Fruit fly (Drosophila melanogaster) whole organism, embryonic: ENCODE data around the gene CG42538.
A peak's percentile ranks its signal among the peaks of the same experiment; 100 is the strongest.

ENCODE experiments used
- CG10431 ChIP-seq: fragments of 200-800 bp; sonication (Bioruptor generic); optimal IDR thresholded peaks from 3 replicates; lab custom pipeline; 2018; ENCODE audit warnings: missing biosample characterization, mild to moderate bottlenecking, missing genetic modification characterization
- CG11560 ChIP-seq: fragments of 200-800 bp; sonication (Bioruptor generic); IDR thresholded peaks from 3 replicates; pipeline ENCODE4 v1.3.6; 2022; ENCODE audit warnings: missing biosample characterization, missing genetic modification characterization
- CG12942 ChIP-seq: fragments of 200-800 bp; sonication (Bioruptor generic); optimal IDR thresholded peaks from 3 replicates; lab custom pipeline; 2016; ENCODE audit warnings: missing biosample characterization, missing genetic modification characterization
- CG16863 ChIP-seq: fragments of 200-800 bp; sonication (Bioruptor generic); optimal IDR thresholded peaks from 3 replicates; lab custom pipeline; 2016; ENCODE audit warnings: missing biosample characterization, missing genetic modification characterization
- CG18011 ChIP-seq: fragments of 200-800 bp; sonication (Bioruptor generic); optimal IDR thresholded peaks from 2 replicates; lab custom pipeline; 2017; ENCODE audit warnings: missing biosample characterization, missing genetic modification characterization, mild to moderate bottlenecking, moderate library complexity, missing genotype
- CG32767 ChIP-seq: fragments of 200-800 bp; sonication (Bioruptor generic); IDR thresholded peaks from 2 replicates; pipeline ENCODE4 v1.3.6; 2022; ENCODE audit warnings: missing biosample characterization, missing genetic modification characterization
- CG3995 ChIP-seq: fragments of 200-800 bp; sonication (Bioruptor generic); optimal IDR thresholded peaks from 3 replicates; lab custom pipeline; 2016; ENCODE audit warnings: missing biosample characterization, missing genetic modification characterization
- CG43689 ChIP-seq: fragments of 200-800 bp; sonication (Bioruptor generic); IDR thresholded peaks from 2 replicates; pipeline ENCODE4 v1.3.6; 2022; ENCODE audit warnings: missing biosample characterization, missing genetic modification characterization
- CG6272 ChIP-seq: fragments of 200-800 bp; sonication (Bioruptor generic); IDR thresholded peaks from 2 replicates; pipeline ENCODE4 v1.3.6; 2022; ENCODE audit warnings: missing biosample characterization, missing genetic modification characterization
- CG6854 ChIP-seq: fragments of 200-800 bp; sonication (Bioruptor generic); optimal IDR thresholded peaks from 3 replicates; lab custom pipeline; 2017; ENCODE audit warnings: missing biosample characterization, mild to moderate bottlenecking, missing genetic modification characterization
- CG8924 ChIP-seq: fragments of 200-800 bp; optimal IDR thresholded peaks from 3 replicates; lab custom pipeline; 2019; ENCODE audit warnings: missing biosample characterization, mild to moderate bottlenecking, missing genetic modification characterization, moderate library complexity
- D19A ChIP-seq: fragments of 200-800 bp; optimal IDR thresholded peaks from 3 replicates; lab custom pipeline; 2019; ENCODE audit warnings: missing biosample characterization, mild to moderate bottlenecking, missing genetic modification characterization, moderate library complexity
- Eip74EF ChIP-seq, 2 experiments: fragments of 200-800 bp in 1 of 2; fragments of >200 bp in 1 of 2; sonication (Bioruptor generic) in 1 of 2; optimal IDR thresholded peaks; 2 replicates each; lab custom pipeline; 2017 to 2019; ENCODE audit warnings: missing biosample characterization in 2 of 2, missing genetic modification characterization in 2 of 2, mild to moderate bottlenecking in 1 of 2, moderate library complexity in 1 of 2
- Fer1 ChIP-seq: fragments of 200-800 bp; sonication (Bioruptor generic); optimal IDR thresholded peaks from 2 replicates; lab custom pipeline; 2017; ENCODE audit warnings: missing biosample characterization, mild to moderate bottlenecking, missing genetic modification characterization
- Hey ChIP-seq: fragments of 200-800 bp; sonication (Bioruptor generic); optimal IDR thresholded peaks from 3 replicates; lab custom pipeline; 2018; ENCODE audit warnings: missing biosample characterization, mild to moderate bottlenecking, missing genetic modification characterization
- Hr39 ChIP-seq: fragments of >200 bp; optimal IDR thresholded peaks from 2 replicates; lab custom pipeline; 2017
- Kr ChIP-seq: fragments of 200-800 bp; sonication (Bioruptor generic); optimal IDR thresholded peaks from 2 replicates; lab custom pipeline; 2017; ENCODE audit warnings: missing biosample characterization, mild to moderate bottlenecking, missing genetic modification characterization
- Meics ChIP-seq: fragments of 200-800 bp; sonication (Bioruptor generic); optimal IDR thresholded peaks from 2 replicates; lab custom pipeline; 2017; ENCODE audit warnings: missing biosample characterization, mild to moderate bottlenecking, missing genetic modification characterization
- Nf-YA ChIP-seq: fragments of 200-800 bp; sonication (Bioruptor generic); IDR thresholded peaks from 2 replicates; pipeline ENCODE4 v1.3.6; 2022; ENCODE audit warnings: missing biosample characterization, missing genetic modification characterization
- PHDP ChIP-seq: fragments of 200-800 bp; sonication (Bioruptor generic); optimal IDR thresholded peaks from 3 replicates; lab custom pipeline; 2018; ENCODE audit warnings: missing biosample characterization, mild to moderate bottlenecking, missing genetic modification characterization, moderate library complexity
- Poxn ChIP-seq: fragments of 200-800 bp; sonication (Bioruptor generic); IDR thresholded peaks from 2 replicates; pipeline ENCODE4 v1.3.6; 2022; ENCODE audit warnings: missing biosample characterization, missing genetic modification characterization
- Scr ChIP-seq: fragments of 200-800 bp; sonication (Bioruptor generic); IDR thresholded peaks from 2 replicates; pipeline ENCODE4 v1.3.6; 2022; ENCODE audit warnings: missing biosample characterization, missing genetic modification characterization; ENCODE audit not compliant: partially characterized antibody
- Trl ChIP-seq, 3 experiments: fragments of >200 bp in 2 of 3; fragments of 200-800 bp in 1 of 3; sonication (Bioruptor generic) in 1 of 3; optimal IDR thresholded peaks; 2 replicates in 1 of 3; 3 replicates in 2 of 3; lab custom pipeline; 2016 to 2017; ENCODE audit warnings: missing biosample characterization in 1 of 3, missing genetic modification characterization in 1 of 3
- Xbp1 ChIP-seq: fragments of 200-800 bp; sonication (Bioruptor generic); optimal IDR thresholded peaks from 3 replicates; lab custom pipeline; 2016; ENCODE audit warnings: missing biosample characterization, mild to moderate bottlenecking, missing genetic modification characterization
- Xrp1 ChIP-seq: fragments of 200-800 bp; sonication (Bioruptor generic); IDR thresholded peaks from 2 replicates; pipeline ENCODE4 v1.3.6; 2022; ENCODE audit warnings: missing biosample characterization, missing genetic modification characterization
- ac ChIP-seq: fragments of 200-800 bp; sonication (Bioruptor generic); optimal IDR thresholded peaks from 3 replicates; lab custom pipeline; 2017; ENCODE audit warnings: missing biosample characterization, mild to moderate bottlenecking, missing genetic modification characterization
- az2 ChIP-seq: fragments of 200-800 bp; sonication (Bioruptor generic); optimal IDR thresholded peaks from 3 replicates; lab custom pipeline; 2016; ENCODE audit warnings: missing biosample characterization, missing genetic modification characterization
- btn ChIP-seq: fragments of 200-800 bp; sonication (Bioruptor generic); optimal IDR thresholded peaks from 2 replicates; lab custom pipeline; 2016; ENCODE audit warnings: missing biosample characterization, missing genetic modification characterization
- dan ChIP-seq: fragments of 200-800 bp; sonication (Bioruptor generic); IDR thresholded peaks from 2 replicates; pipeline ENCODE4 v1.3.6; 2022; ENCODE audit warnings: missing biosample characterization, missing genetic modification characterization
- dmrt11E ChIP-seq: fragments of 200-800 bp; sonication (Bioruptor generic); optimal IDR thresholded peaks from 3 replicates; lab custom pipeline; 2018; ENCODE audit warnings: missing biosample characterization, mild to moderate bottlenecking, missing genetic modification characterization, moderate library complexity
- dpn ChIP-seq, 2 experiments: fragments of 200-800 bp; sonication (Bioruptor generic); optimal IDR thresholded peaks; 3 replicates each; lab custom pipeline; 2016; ENCODE audit warnings: missing biosample characterization in 2 of 2, missing genetic modification characterization in 2 of 2
- ewg ChIP-seq: fragments of 200-800 bp; sonication (Bioruptor generic); optimal IDR thresholded peaks from 3 replicates; lab custom pipeline; 2017; ENCODE audit warnings: mild to moderate bottlenecking, missing biosample characterization, missing genetic modification reagents, missing genetic modification characterization
- gro ChIP-seq: fragments of 200-800 bp; sonication (Bioruptor generic); optimal IDR thresholded peaks from 2 replicates; lab custom pipeline; 2016; ENCODE audit warnings: missing biosample characterization, missing genetic modification characterization
- h ChIP-seq: fragments of >200 bp; optimal IDR thresholded peaks from 2 replicates; lab custom pipeline; 2017
- hbn ChIP-seq: fragments of 200-800 bp; sonication (Bioruptor generic); IDR thresholded peaks from 2 replicates; pipeline ENCODE4 v1.3.6; 2022; ENCODE audit warnings: missing biosample characterization, missing genetic modification characterization; ENCODE audit not compliant: partially characterized antibody
- kay ChIP-seq: fragments of 200-800 bp; sonication (Bioruptor generic); optimal IDR thresholded peaks from 2 replicates; lab custom pipeline; 2016; ENCODE audit warnings: missing biosample characterization, missing genetic modification characterization
- mld ChIP-seq: fragments of 200-800 bp; sonication (Bioruptor generic); IDR thresholded peaks from 3 replicates; pipeline ENCODE4 v1.3.6; 2022; ENCODE audit warnings: missing biosample characterization, missing genetic modification characterization; ENCODE audit not compliant: partially characterized antibody
- nerfin-2 ChIP-seq: fragments of 200-800 bp; sonication (Bioruptor generic); IDR thresholded peaks from 2 replicates; pipeline ENCODE4 v1.3.6; 2022; ENCODE audit warnings: missing biosample characterization, missing genetic modification characterization; ENCODE audit not compliant: partially characterized antibody
- pan ChIP-seq, 4 experiments: fragments of >200 bp in 3 of 4; fragments of 200-800 bp in 1 of 4; sonication (Bioruptor generic) in 1 of 4; optimal IDR thresholded peaks in 3 of 4; IDR thresholded peaks in 1 of 4; 2 replicates each; pipeline versions ENCODE4 v1.3.6 to Lab custom; 2017 to 2022; ENCODE audit warnings: missing biosample characterization in 2 of 4, missing genetic modification characterization in 2 of 4, mixed read lengths in 1 of 4
- row ChIP-seq: fragments of 200-800 bp; sonication (Bioruptor generic); IDR thresholded peaks from 3 replicates; pipeline ENCODE4 v1.3.6; 2022; ENCODE audit warnings: missing biosample characterization, missing genetic modification characterization
- slp2 ChIP-seq: fragments of 200-800 bp; sonication (Bioruptor generic); optimal IDR thresholded peaks from 2 replicates; lab custom pipeline; 2016; ENCODE audit warnings: missing biosample characterization, missing genetic modification characterization
- ssp ChIP-seq: fragments of 200-800 bp; sonication (Bioruptor generic); IDR thresholded peaks from 2 replicates; pipeline ENCODE4 v1.3.6; 2022; ENCODE audit warnings: missing biosample characterization, missing genetic modification characterization
- tll ChIP-seq, 2 experiments: fragments of 200-800 bp in 1 of 2; fragments of >200 bp in 1 of 2; sonication (Bioruptor generic) in 1 of 2; optimal IDR thresholded peaks; 2 replicates each; lab custom pipeline; 2017 to 2019; ENCODE audit warnings: missing biosample characterization in 2 of 2, missing genetic modification characterization in 2 of 2, mild to moderate bottlenecking in 1 of 2, moderate library complexity in 1 of 2
- trh ChIP-seq: fragments of 200-800 bp; sonication (Bioruptor generic); optimal IDR thresholded peaks from 2 replicates; lab custom pipeline; 2016; ENCODE audit warnings: missing biosample characterization, missing genetic modification characterization
- usp ChIP-seq: fragments of >200 bp; optimal IDR thresholded peaks from 2 replicates; lab custom pipeline; 2017; ENCODE audit warnings: missing biosample characterization, missing genetic modification characterization
- vfl ChIP-seq: fragments of 200-800 bp; sonication (Bioruptor generic); optimal IDR thresholded peaks from 2 replicates; lab custom pipeline; 2016; ENCODE audit warnings: missing biosample characterization, missing genetic modification characterization
- wek ChIP-seq: fragments of 200-800 bp; sonication (Bioruptor generic); optimal IDR thresholded peaks from 3 replicates; lab custom pipeline; 2018; ENCODE audit warnings: missing biosample characterization, mild to moderate bottlenecking, missing genetic modification characterization, moderate library complexity
- wor ChIP-seq: fragments of 200-800 bp; sonication (Bioruptor generic); IDR thresholded peaks from 2 replicates; pipeline ENCODE4 v1.3.6; 2022; ENCODE audit warnings: missing biosample characterization, missing genetic modification characterization
- zfh1 ChIP-seq: fragments of 200-800 bp; sonication (Bioruptor generic); IDR thresholded peaks from 3 replicates; pipeline ENCODE4 v1.3.6; 2022; ENCODE audit warnings: missing biosample characterization, missing genetic modification characterization
- zfh2 ChIP-seq: fragments of 200-800 bp; sonication (Bioruptor generic); optimal IDR thresholded peaks from 2 replicates; lab custom pipeline; 2016; ENCODE audit warnings: missing biosample characterization, missing genetic modification characterization

CG42538 gene

DNA sequence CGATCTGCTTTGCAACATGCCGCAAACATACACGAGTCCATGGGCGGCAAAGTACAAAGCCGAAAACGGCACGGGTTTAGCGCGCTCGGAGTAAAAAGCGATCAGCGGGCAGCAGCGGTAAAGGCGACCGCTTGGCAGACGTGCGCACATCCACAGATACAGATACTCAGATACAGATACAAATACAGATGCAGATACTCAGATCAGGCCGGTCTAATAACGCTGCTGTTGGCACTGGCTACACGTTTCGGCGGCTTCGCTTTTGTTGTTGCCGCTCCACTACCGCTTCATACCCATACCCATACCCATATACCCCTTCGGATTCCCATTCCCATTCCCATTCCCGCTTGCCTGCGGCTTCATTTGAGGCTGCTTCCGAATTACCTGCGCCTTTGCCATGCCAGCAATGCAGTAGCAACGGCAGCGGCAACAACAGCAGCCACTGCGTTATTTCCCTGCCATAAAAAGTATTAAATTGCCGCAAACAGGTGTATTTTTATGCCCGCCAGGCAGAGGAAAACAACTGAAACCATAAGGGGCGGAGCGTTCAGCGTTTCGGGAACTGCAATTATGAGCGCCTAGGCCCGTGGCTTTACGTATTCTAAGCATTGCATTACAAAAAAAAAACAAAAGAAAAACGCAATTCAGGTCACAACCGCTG lies 9.2 kb upstream of the CG42538 start (continued):
- TF ChIP-seq wek (GFP tag; lab: Kevin White, UChicago) (no peak), zfh2 (GFP tag; lab: Kevin White, UChicago) (no peak), btn (no peak), CG11560 (tag; lab: Robert Waterston, UW) (no peak), Eip74EF (GFP tag; optimal IDR thresholded peaks at IDR 0.05; lab: Kevin White, UChicago) (no peak), ac (GFP tag; lab: Kevin White, UChicago) (peak; percentile 62), dmrt11E (tag; lab: Kevin White, UChicago) (no peak), Meics (GFP tag; lab: Kevin White, UChicago) (no peak), CG32767 (GFP tag; lab: Robert Waterston, UW) (no peak), CG16863 (GFP tag; lab: Kevin White, UChicago) (no peak), CG6272 (no peak), CG3995 (GFP tag; lab: Kevin White, UChicago) (no peak), mld (GFP tag; lab: Robert Waterston, UW) (no peak), slp2 (GFP tag; lab: Kevin White, UChicago) (no peak), row (GFP tag; lab: Robert Waterston, UW) (no peak), CG12942 (GFP tag; lab: Kevin White, UChicago) (no peak), h (lab: Kevin White, UChicago) (no peak), hbn (no peak), Kr (GFP tag; lab: Kevin White, UChicago) (peak; percentile 38), Hr39 (no peak), CG43689 (GFP tag; lab: Robert Waterston, UW) (no peak), usp (no peak), trh (GFP tag; lab: Kevin White, UChicago) (no peak), CG8924 (no peak), vfl (GFP tag; lab: Kevin White, UChicago) (no peak), Trl (optimal IDR thresholded peaks at IDR 0.05; lab: Kevin White, UChicago) (no peak), Trl (GFP tag; optimal IDR thresholded peaks at IDR 0.05; lab: Kevin White, UChicago) (no peak), dpn (GFP tag; optimal IDR thresholded peaks at IDR 0.05; lab: Kevin White, UChicago) (no peak), wor (GFP tag; lab: Robert Waterston, UW) (no peak), CG18011 (GFP tag; lab: Kevin White, UChicago) (no peak), tll (GFP tag; optimal IDR thresholded peaks at IDR 0.05; lab: Kevin White, UChicago) (peak in 1 of 2 experiments; percentile 96), D19A (tag; lab: Kevin White, UChicago) (no peak), Nf-YA (no peak), Poxn (GFP tag; lab: Robert Waterston, UW) (no peak), pan (optimal IDR thresholded peaks at IDR 0.05; lab: Kevin White, UChicago) (peak in 1 of 2 experiments; percentile 59), pan (GFP tag; optimal IDR thresholded peaks at IDR 0.05 in 1 of 2, IDR thresholded peaks at IDR 0.05 in 1 of 2) (peak in 1 of 2 experiments; percentile 67), Scr (GFP tag; lab: Robert Waterston, UW) (no peak), zfh1 (GFP tag; lab: Robert Waterston, UW) (0 out of 3 replicates have a peak, but pooled peaks have one; percentile 15), CG10431 (GFP tag; lab: Kevin White, UChicago) (no peak), Hey (tag; lab: Kevin White, UChicago) (no peak), CG6854 (GFP tag; lab: Kevin White, UChicago) (no peak), nerfin-2 (GFP tag; lab: Robert Waterston, UW) (no peak), Xrp1 (GFP tag; lab: Robert Waterston, UW) (0 out of 2 replicates have a peak, but pooled peaks have one; percentile 9), ewg (GFP tag; lab: Kevin White, UChicago) (no peak), az2 (GFP tag; lab: Kevin White, UChicago) (no peak), kay (GFP tag; lab: Kevin White, UChicago) (no peak), PHDP (tag; lab: Kevin White, UChicago) (no peak), Xbp1 (GFP tag; lab: Kevin White, UChicago) (no peak), Fer1 (GFP tag; lab: Kevin White, UChicago) (no peak), dan (GFP tag; lab: Robert Waterston, UW) (no peak), ssp (GFP tag; lab: Robert Waterston, UW) (no peak), gro (GFP tag; lab: Kevin White, UChicago) (no peak)
